Worm (Caenorhabditis elegans) whole organism, mixed stage, embryonic: ENCODE data around the gene ceh-88.

Experiments
- lin-13 ChIP-seq: fragments of 150-350 bp; optimal IDR thresholded peaks from 2 replicates; lab custom pipeline; 2014; ENCODE audit warnings: missing biosample characterization, missing genetic modification characterization
- lsy-2 ChIP-seq: fragments of 150-350 bp; optimal IDR thresholded peaks from 2 replicates; lab custom pipeline; 2014; ENCODE audit warnings: missing biosample characterization, missing genetic modification characterization
- pha-4 ChIP-seq: fragments of 150-350 bp; optimal IDR thresholded peaks from 2 replicates; lab custom pipeline; 2018; ENCODE audit warnings: missing biosample characterization, missing genetic modification reagents, missing genetic modification characterization
- ztf-11 ChIP-seq: fragments of 150-350 bp; optimal IDR thresholded peaks from 2 replicates; lab custom pipeline; 2014; ENCODE audit warnings: missing biosample characterization, missing genetic modification characterization

ce11 chrIV:17280441-17280939 lies 48.5 kb upstream of the ceh-88 start:
- TF ChIP-seq lin-13 (tag; lab: Kevin White, UChicago) (no peak), ztf-11 (tag; lab: Kevin White, UChicago) (no peak), pha-4 (no peak), lsy-2 (no peak)
